Worm (Caenorhabditis elegans): ENCODE measurements around the gene irld-62.
A peak's percentile ranks its signal among the peaks of the same experiment; 100 is the strongest.

Gene irld-62

DNA sequence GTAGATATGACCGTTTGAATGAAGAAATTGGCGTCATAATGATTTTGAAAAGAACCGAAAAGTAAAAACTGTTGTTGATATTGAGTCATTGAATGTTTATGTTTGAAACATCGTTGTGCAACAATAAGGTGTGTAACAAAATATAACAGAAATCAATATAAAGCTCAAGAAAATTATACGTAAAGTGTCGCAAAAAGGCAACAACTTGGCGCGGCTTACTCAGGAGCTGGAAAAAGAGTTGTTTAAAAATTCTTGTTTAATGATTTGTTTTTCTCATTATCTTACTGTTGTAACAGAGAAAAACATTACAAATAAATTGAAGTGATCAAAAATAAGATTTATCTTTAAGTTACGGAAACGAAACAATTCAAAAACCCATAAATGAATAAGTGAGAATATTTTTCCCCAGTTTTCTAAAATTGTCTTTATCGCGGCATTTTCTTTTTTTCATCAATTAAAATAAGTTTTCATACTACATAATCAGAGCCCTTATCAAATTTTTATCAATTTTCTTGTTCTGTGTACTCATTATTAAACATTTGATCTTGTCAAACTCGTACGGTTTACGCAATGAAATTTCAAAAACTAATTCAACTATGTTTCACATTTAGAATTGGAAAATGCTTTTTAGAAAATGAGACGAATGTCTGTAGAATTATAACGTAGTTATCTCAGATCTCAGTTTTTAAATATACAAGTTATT, 17.0 kb downstream of the irld-62 start, which contains the start of gene ZK1037.6:
Gene ZK1037.6, minus strand, starts transcription at position 51 of the 703 bp plus-strand sequence.
- no peak for TF ChIP-seq skn-1 (tag; optimal IDR thresholded peaks at IDR 0.05)
- TF ChIP-seq nhr-237 (tag; optimal IDR thresholded peaks at IDR 0.05): no peak
- TF ChIP-seq fos-1 (tag; optimal IDR thresholded peaks at IDR 0.05): peak; percentile 72
- no peak for TF ChIP-seq peb-1 (tag; optimal IDR thresholded peaks at IDR 0.05)
- TF ChIP-seq unc-55 (GFP tag; optimal IDR thresholded peaks at IDR 0.05): no peak

DNA sequence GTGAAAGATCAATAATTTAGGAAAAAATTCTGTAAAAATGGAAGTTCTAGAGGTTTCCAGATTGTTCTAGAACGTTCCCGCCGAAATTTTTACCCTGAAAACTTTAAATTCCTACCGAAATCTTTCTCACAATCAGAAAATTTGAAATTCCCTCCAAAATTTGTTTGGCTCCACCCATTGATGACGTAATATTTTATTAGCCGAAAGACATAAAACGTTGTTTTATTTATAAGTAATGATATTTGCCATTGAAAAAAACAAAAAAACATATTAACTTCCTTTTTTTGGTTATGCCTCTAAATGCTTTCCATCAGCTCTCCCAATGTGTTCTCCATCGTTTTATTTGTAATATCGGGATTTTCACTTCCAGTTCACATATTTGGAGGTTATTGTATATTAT, 19.4 kb downstream of the irld-62 start, which contains the start of gene srh-295:
Gene srh-295, plus strand, starts transcription at position 301 of the 400 bp plus-strand sequence.
- TF ChIP-seq lin-13 (GFP tag; optimal IDR thresholded peaks at IDR 0.05) (no peak), nhr-6 (tag; optimal IDR thresholded peaks at IDR 0.05) (no peak), crh-2 (tag; optimal IDR thresholded peaks at IDR 0.05) (no peak), ceh-16 (tag; optimal IDR thresholded peaks at IDR 0.05) (no peak), nhr-23 (tag; optimal IDR thresholded peaks at IDR 0.05) (no peak), unc-39 (tag; optimal IDR thresholded peaks at IDR 0.05) (no peak), peb-1 (tag; optimal IDR thresholded peaks at IDR 0.05) (no peak), elt-1 (tag; optimal IDR thresholded peaks at IDR 0.05) (no peak), mbf-1 (tag; optimal IDR thresholded peaks at IDR 0.05) (no peak), mab-5 (tag; optimal IDR thresholded peaks at IDR 0.05) (no peak)

DNA sequence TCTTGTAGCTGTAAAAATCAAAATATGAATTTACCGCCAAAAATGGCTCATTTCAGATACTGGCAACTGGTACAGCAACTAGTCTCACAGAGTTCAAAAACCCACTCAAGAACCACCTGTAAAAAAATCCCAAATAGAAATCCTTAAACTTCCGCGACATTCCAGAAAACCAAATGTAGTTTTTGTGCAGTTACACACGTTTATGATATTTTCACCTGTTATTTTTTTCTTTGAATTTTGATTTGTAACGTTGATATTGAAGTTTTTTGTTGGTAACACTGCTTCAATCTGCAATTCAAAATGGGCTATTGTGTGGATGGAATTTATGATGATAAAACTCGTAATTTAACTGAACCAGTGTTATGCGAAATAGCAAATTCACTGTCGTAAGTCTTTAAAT, 22.0 kb downstream of the irld-62 start, which contains the start of gene srw-113:
Gene srw-113, plus strand, starts transcription at position 301 of the 400 bp plus-strand sequence.
- no peak for TF ChIP-seq nhr-77 (tag; optimal IDR thresholded peaks at IDR 0.05)
- no peak for TF ChIP-seq sma-9 (GFP tag; optimal IDR thresholded peaks at IDR 0.05)
- no peak for TF ChIP-seq sma-9 (tag; optimal IDR thresholded peaks at IDR 0.05)
- no peak for TF ChIP-seq nhr-11 (tag; optimal IDR thresholded peaks at IDR 0.05)
- no peak for TF ChIP-seq skn-1 (tag; optimal IDR thresholded peaks at IDR 0.05)
- TF ChIP-seq ztf-1 (GFP tag; conservative IDR thresholded peaks at IDR 0.05): no peak

DNA sequence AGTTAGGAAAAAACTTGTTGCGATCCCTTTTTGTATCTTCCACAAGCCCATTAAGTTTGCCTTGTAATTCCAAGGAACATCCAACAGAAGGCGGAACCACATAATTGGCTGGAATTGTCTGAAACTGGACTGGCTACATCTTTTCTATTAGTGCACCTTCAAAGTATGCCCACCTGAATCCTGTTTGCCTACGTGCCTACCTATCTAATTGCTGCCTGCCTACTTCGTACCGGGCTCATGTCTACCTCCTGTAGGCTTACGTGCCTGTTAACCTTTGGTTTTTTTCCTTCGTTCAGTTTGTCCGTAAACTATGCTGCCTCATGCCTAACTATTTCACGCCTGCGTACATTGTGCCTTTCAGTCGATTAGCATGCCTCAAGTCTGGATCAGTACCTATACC, 26.5 kb downstream of the irld-62 start, which contains the start of gene wrt-7:
Gene wrt-7, minus strand, starts transcription at position 101 of the 400 bp plus-strand sequence.
- TF ChIP-seq lsy-2 (tag; optimal IDR thresholded peaks at IDR 0.05): no peak
- TF ChIP-seq mbf-1 (tag; optimal IDR thresholded peaks at IDR 0.05): no peak
- TF ChIP-seq sma-9 (GFP tag; optimal IDR thresholded peaks at IDR 0.05): no peak
- TF ChIP-seq sma-9 (tag; optimal IDR thresholded peaks at IDR 0.05): no peak
- TF ChIP-seq lin-11 (tag; optimal IDR thresholded peaks at IDR 0.05): no peak
- no peak for TF ChIP-seq elt-1 (tag; optimal IDR thresholded peaks at IDR 0.05)
- no peak for TF ChIP-seq nhr-23 (tag; optimal IDR thresholded peaks at IDR 0.05)
- no peak for TF ChIP-seq egl-27 (tag; optimal IDR thresholded peaks at IDR 0.05)
- TF ChIP-seq ztf-4 (tag; optimal IDR thresholded peaks at IDR 0.05): no peak
- no peak for TF ChIP-seq elt-3 (tag; optimal IDR thresholded peaks at IDR 0.05)
- no peak for TF ChIP-seq R02D3.7 (tag; optimal IDR thresholded peaks at IDR 0.05)
- no peak for TF ChIP-seq lin-39 (tag; optimal IDR thresholded peaks at IDR 0.05)
- no peak for TF ChIP-seq alr-1 (tag; optimal IDR thresholded peaks at IDR 0.05)
- no peak for TF ChIP-seq ama-1 (optimal IDR thresholded peaks at IDR 0.05)

DNA sequence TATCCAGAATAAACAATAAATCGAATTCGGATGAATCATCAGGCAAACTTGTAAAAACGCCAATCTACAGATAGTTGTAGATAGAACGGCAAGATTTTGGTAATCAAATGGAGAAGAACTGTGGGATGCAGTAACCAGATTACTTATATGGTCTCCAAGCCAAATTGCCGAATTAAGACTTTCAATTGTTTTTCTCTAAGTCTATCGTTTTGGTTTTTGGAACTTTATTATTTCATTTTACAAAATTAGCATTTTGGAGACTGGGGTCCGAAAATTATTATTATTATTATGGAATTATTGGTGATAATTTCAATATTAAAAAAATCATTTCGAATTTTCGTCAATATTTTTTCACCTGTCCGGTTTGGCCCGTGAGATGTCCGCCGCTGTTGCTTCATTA, 28.5 kb downstream of the irld-62 start, which contains the start of gene clec-228:
Gene clec-228, minus strand, starts transcription at position 101 of the 400 bp plus-strand sequence.
- TF ChIP-seq crh-2 (tag; optimal IDR thresholded peaks at IDR 0.05) (no peak), R02D3.7 (tag; optimal IDR thresholded peaks at IDR 0.05) (no peak), sma-9 (GFP tag; optimal IDR thresholded peaks at IDR 0.05) (no peak), sma-9 (tag; optimal IDR thresholded peaks at IDR 0.05) (no peak), mbf-1 (tag; optimal IDR thresholded peaks at IDR 0.05) (no peak)

DNA sequence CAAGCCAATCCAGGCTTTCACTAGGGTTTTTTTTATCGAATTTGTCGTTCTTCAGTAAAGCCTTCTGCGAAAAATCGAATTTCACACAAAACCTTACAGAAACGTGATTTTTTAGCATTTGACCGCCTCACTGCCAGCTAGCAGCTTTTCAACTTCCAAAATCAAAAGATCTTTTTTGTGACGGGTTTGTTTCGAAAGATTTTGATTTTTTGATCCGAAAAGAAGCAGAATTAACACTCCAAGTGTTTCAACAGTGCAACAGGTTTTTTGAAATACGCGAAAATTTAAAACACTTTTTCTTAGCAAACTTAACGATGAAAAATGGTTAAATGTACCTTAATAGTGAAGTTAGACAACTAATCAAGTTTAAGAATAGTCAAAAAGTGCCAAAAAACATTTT, 30.5 kb downstream of the irld-62 start, which contains the start of gene clec-229:
Gene clec-229, minus strand, starts transcription at position 101 of the 400 bp plus-strand sequence.
- TF ChIP-seq nhr-237 (tag; optimal IDR thresholded peaks at IDR 0.05): no peak
- TF ChIP-seq lin-13 (GFP tag; optimal IDR thresholded peaks at IDR 0.05): no peak
- no peak for TF ChIP-seq unc-62 (GFP tag; optimal IDR thresholded peaks at IDR 0.05)
- TF ChIP-seq mbf-1 (tag; optimal IDR thresholded peaks at IDR 0.05): no peak
- TF ChIP-seq ceh-16 (tag; optimal IDR thresholded peaks at IDR 0.05): no peak
- no peak for TF ChIP-seq skn-1 (tag; optimal IDR thresholded peaks at IDR 0.05)
- TF ChIP-seq ztf-1 (GFP tag; conservative IDR thresholded peaks at IDR 0.05): no peak
- TF ChIP-seq blmp-1 (tag; optimal IDR thresholded peaks at IDR 0.05; ENCODE audit: insufficient read depth): no peak
